Fruit fly (Drosophila melanogaster): ENCODE measurements around the gene CG7573.
A peak's percentile ranks its signal among the peaks of the same experiment; 100 is the strongest.

Gene CG7573

DNA sequence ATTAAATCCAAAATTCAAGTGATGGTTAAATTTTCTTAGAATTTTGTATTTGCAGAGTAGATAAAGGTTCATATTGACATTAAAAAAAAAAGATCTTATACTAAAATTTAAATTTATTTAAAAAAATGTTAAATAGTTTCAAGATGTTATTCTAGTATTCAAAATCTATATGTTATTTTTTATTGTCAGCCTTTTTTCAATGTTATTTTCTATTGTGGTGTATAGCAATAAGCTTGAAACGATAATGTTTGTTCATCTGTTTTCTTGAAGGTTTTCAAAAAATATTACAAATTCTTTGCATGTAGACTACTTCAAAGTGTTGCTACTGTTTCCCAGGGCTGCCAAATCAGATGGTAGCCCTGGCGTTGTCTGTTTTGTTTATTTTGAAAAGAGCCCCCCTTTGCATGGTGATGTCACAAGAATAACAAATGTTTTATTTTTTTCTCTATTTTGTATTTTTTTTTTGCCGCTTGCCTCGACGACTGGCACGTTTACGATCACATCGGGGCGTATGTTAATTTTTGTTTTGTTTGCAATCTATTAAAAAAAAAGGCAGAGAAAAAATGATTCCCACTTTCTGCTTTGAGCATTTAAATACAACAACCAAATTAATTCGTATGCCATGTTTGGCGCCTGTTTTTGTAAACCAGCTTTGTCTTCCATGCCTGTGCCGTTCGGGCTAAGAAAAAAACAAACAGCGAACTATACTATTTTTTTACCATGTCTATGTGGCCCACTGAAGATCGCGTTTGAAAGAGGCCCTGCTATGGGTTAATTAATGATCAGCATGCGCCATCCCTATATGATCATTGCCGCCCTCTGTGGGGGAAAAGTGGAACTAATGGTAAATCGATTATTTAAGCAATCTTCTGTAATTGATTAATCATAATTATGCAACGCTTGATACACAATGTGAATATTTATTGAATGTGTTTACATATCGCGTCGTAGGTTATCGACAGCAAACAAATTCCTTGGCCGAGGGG is 39.4 kb downstream of the CG7573 start (continued):
- TF ChIP-seq gro (GFP tag; optimal IDR thresholded peaks at IDR 0.05) (peak; percentile 63), ind (GFP tag; optimal IDR thresholded peaks at IDR 0.05) (peak; percentile 38), bbx (GFP tag; IDR thresholded peaks at IDR 0.05; ENCODE audit: partially characterized antibody) (no peak), CG10431 (GFP tag; optimal IDR thresholded peaks at IDR 0.05) (no peak), stwl (tag; optimal IDR thresholded peaks at IDR 0.05) (peak; percentile 52), Meics (GFP tag; optimal IDR thresholded peaks at IDR 0.05) (peak; percentile 65), eyg (GFP tag; optimal IDR thresholded peaks at IDR 0.05) (no peak), CG1602 (GFP tag; optimal IDR thresholded peaks at IDR 0.05) (peak; percentile 77), ken (GFP tag; IDR thresholded peaks at IDR 0.05) (no peak), CG14014 (GFP tag; IDR thresholded peaks at IDR 0.05) (peak; percentile 44; the same call in 1 of the 2 replicates), CG2120 (GFP tag; optimal IDR thresholded peaks at IDR 0.05) (peak; percentile 63), hth (optimal IDR thresholded peaks at IDR 0.05) (no peak), Hmr (GFP tag; optimal IDR thresholded peaks at IDR 0.05) (no peak), yki (optimal IDR thresholded peaks at IDR 0.05) (no peak), otp (GFP tag; IDR thresholded peaks at IDR 0.05) (peak; percentile 10; the same call in 1 of the 3 replicates), MESR4 (GFP tag; optimal IDR thresholded peaks at IDR 0.05) (no peak), kay (GFP tag; optimal IDR thresholded peaks at IDR 0.05) (no peak), Hr3 (GFP tag; optimal IDR thresholded peaks at IDR 0.05) (peak; percentile 77), CG31441 (GFP tag; IDR thresholded peaks at IDR 0.05) (peak; percentile 36; the same call in 1 of the 2 replicates), CG8281 (tag; optimal IDR thresholded peaks at IDR 0.05) (peak; percentile 12), nom (GFP tag; optimal IDR thresholded peaks at IDR 0.05) (no peak), repo (GFP tag; optimal IDR thresholded peaks at IDR 0.05) (no peak), crol (GFP tag; IDR thresholded peaks at IDR 0.05) (peak; percentile 59), CG15696 (tag; optimal IDR thresholded peaks at IDR 0.05) (peak; percentile 45), CG12071 (GFP tag; optimal IDR thresholded peaks at IDR 0.05) (peak; percentile 31), gem (tag; optimal IDR thresholded peaks at IDR 0.05) (peak; percentile 76), CG7928 (GFP tag; optimal IDR thresholded peaks at IDR 0.05) (peak; percentile 92), Hey (tag; optimal IDR thresholded peaks at IDR 0.05) (no peak), tna (GFP tag; IDR thresholded peaks at IDR 0.05; ENCODE audit: partially characterized antibody) (no peak), emc (GFP tag; optimal IDR thresholded peaks at IDR 0.05) (peak; percentile 11), dimm (GFP tag; IDR thresholded peaks at IDR 0.05) (no peak), row (GFP tag; IDR thresholded peaks at IDR 0.05) (peak; percentile 73), tll (GFP tag; optimal IDR thresholded peaks at IDR 0.05) (no peak), CG16813 (GFP tag; IDR thresholded peaks at IDR 0.05; ENCODE audit: partially characterized antibody) (no peak), Hand (GFP tag; optimal IDR thresholded peaks at IDR 0.05) (peak; percentile 21), B-H2 (GFP tag; optimal IDR thresholded peaks at IDR 0.05) (peak; percentile 42), ap (GFP tag; IDR thresholded peaks at IDR 0.05) (0 out of 2 replicates have a peak, but pooled peaks have one; percentile 18), da (GFP tag; optimal IDR thresholded peaks at IDR 0.05) (no peak), cg (GFP tag; optimal IDR thresholded peaks at IDR 0.05) (no peak), Drgx (GFP tag; IDR thresholded peaks at IDR 0.05) (peak; percentile 81), CG8388 (GFP tag; optimal IDR thresholded peaks at IDR 0.05) (peak; percentile 37), CG5180 (GFP tag; optimal IDR thresholded peaks at IDR 0.05) (peak; percentile 27), HLH4C (GFP tag; IDR thresholded peaks at IDR 0.05; ENCODE audit: partially characterized antibody) (no peak), CHES-1-like (GFP tag; optimal IDR thresholded peaks at IDR 0.05) (peak; percentile 7), D19B (GFP tag; optimal IDR thresholded peaks at IDR 0.05) (no peak), CG4328 (GFP tag; optimal IDR thresholded peaks at IDR 0.05) (peak; percentile 7), CG3163 (GFP tag; optimal IDR thresholded peaks at IDR 0.05) (no peak), Elba2 (GFP tag; optimal IDR thresholded peaks at IDR 0.05) (no peak)

Measured in whole organism, embryonic.